Worm (Caenorhabditis elegans) whole organism, midembryonic: ENCODE results near the gene srsy-2.

Experiments used
- T22C8.4 ChIP-seq: fragments of 200-800 bp; sonication (Bioruptor generic); IDR thresholded peaks from 2 replicates; pipeline ENCODE4 v1.3.6; 2022; ENCODE audit warnings: missing genetic modification characterization, missing compliant biosample characterization
- cog-1 ChIP-seq: sonication (generic microtip); optimal IDR thresholded peaks from 2 replicates; lab custom pipeline; 2016; ENCODE audit warnings: missing genetic modification characterization, missing compliant biosample characterization
- flt-1 ChIP-seq: fragments of 200-800 bp; sonication (Bioruptor generic); IDR thresholded peaks from 2 replicates; pipeline ENCODE4 v1.3.6; 2022; ENCODE audit warnings: missing genetic modification characterization, missing compliant biosample characterization
- klf-2 ChIP-seq: fragments of 200-800 bp; sonication (Bioruptor generic); conservative IDR thresholded peaks from 2 replicates; pipeline ENCODE4 v1.3.6; 2022; ENCODE audit warnings: missing genetic modification reagents, missing genetic modification characterization, missing compliant biosample characterization
- med-1 ChIP-seq: sonication (generic microtip); optimal IDR thresholded peaks from 2 replicates; lab custom pipeline; 2017; ENCODE audit warnings: missing genetic modification characterization, mild to moderate bottlenecking, missing compliant biosample characterization, antibody characterized with exemption, missing genetic modification reagents; ENCODE audit not compliant: insufficient read depth
- ref-1 ChIP-seq: fragments of 200-800 bp; sonication (Bioruptor generic); conservative IDR thresholded peaks from 2 replicates; pipeline ENCODE4 v1.3.6; 2022; ENCODE audit warnings: missing genetic modification reagents, missing genetic modification characterization, missing compliant biosample characterization
- tab-1 ChIP-seq: fragments of 200-800 bp; sonication (Bioruptor generic); IDR thresholded peaks from 2 replicates; pipeline ENCODE4 v1.3.6; 2022; ENCODE audit warnings: missing genetic modification characterization, missing compliant biosample characterization
- ztf-23 ChIP-seq: fragments of 200-800 bp; sonication (Bioruptor generic); IDR thresholded peaks from 2 replicates; pipeline ENCODE4 v1.3.6; 2022; ENCODE audit warnings: missing genetic modification reagents, missing genetic modification characterization, missing compliant biosample characterization
- ztf-29 ChIP-seq: fragments of 200-800 bp; sonication (Bioruptor generic); IDR thresholded peaks from 2 replicates; pipeline ENCODE4 v1.3.6; 2022; ENCODE audit warnings: missing genetic modification reagents, missing genetic modification characterization, missing compliant biosample characterization

The srsy-2 gene

DNA sequence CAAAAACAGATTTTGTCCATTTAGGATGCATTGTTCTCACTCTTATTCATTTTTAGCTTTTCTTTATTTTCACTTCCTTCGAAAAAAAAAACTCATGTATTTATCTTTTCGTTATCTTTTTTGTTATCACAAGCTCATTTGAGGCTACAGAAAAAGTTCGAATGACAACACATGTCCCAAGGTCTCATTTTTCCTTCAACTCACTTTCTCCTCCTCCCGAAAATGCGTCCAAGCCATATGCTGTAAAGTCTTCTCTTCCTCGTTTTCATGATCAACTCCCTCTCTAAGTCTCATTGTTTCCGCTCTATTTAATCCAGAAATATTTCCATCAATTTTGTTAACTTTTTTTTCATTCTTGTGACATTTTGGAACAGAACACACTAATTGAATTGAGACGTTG lies 45.6 kb downstream of the srsy-2 start:
- TF ChIP-seq klf-2 (no peak), flt-1 (GFP tag; lab: Robert Waterston, UW) (no peak), cog-1 (tag; lab: Kevin White, UChicago) (no peak)

DNA sequence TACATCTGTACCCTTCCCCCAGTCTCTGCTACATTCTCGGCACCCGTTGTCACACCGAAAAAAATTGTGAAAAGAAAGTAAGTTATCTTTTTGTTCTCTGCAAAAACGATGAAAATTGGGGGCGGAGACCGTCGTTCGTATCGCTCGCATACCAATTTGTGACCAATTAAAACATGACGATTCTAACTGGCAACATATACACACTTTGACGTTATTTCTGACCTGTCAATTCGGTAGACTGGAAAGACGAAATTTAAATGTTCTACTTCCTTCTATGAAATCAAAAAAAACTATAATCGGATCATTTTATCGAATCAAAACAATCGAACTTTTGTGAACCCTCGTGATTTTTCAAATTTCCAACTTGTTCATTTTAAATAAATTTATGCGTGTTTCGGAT lies 46.3 kb downstream of the srsy-2 start:
- no peak for TF ChIP-seq cog-1 (tag; lab: Kevin White, UChicago)
- no peak for TF ChIP-seq med-1 (GFP tag; lab: Kevin White, UChicago)
- no peak for TF ChIP-seq ztf-23 (GFP tag; lab: Robert Waterston, UW)
- no peak for TF ChIP-seq klf-2
- TF ChIP-seq flt-1 (GFP tag; lab: Robert Waterston, UW) = no peak
- no peak for TF ChIP-seq tab-1 (GFP tag; lab: Robert Waterston, UW)
- TF ChIP-seq ztf-29 (GFP tag; lab: Robert Waterston, UW) = no peak
- no peak for TF ChIP-seq T22C8.4 (GFP tag; lab: Robert Waterston, UW)
- TF ChIP-seq ref-1 (GFP tag; lab: Robert Waterston, UW) = no peak

DNA sequence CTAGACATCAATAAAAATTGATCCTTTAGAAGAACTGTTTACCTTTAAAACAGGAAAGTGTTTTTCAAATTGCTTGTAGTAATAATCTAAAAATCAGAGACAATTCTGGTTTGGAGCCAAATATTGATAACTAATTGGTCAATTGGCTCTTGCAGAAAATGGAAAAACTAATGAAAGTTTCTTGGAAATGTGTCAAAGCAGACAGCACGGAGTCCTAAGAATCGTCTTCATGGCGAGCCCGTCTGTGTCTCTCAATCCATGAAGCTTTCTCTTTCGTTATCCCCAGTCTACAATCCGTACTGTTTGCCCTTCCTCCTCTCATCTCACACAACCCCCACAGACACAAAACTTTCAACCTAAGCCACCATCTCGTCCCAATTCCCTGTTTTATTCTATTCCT lies 47.4 kb downstream of the srsy-2 start, which contains the start of gene F40H3.1:
Gene F40H3.1, plus strand, starts transcription at position 301 of the 400 bp plus-strand sequence.
- TF ChIP-seq T22C8.4 (GFP tag; lab: Robert Waterston, UW) (no peak), ztf-29 (GFP tag; lab: Robert Waterston, UW) (no peak), tab-1 (GFP tag; lab: Robert Waterston, UW) (no peak), flt-1 (GFP tag; lab: Robert Waterston, UW) (no peak), klf-2 (no peak)

- TF ChIP-seq ref-1 (GFP tag; lab: Robert Waterston, UW) = no peak
- no peak for TF ChIP-seq tab-1 (GFP tag; lab: Robert Waterston, UW)
- TF ChIP-seq ztf-29 (GFP tag; lab: Robert Waterston, UW) = no peak
- no peak for TF ChIP-seq med-1 (GFP tag; lab: Kevin White, UChicago)
- no peak for TF ChIP-seq ztf-23 (GFP tag; lab: Robert Waterston, UW)
- no peak for TF ChIP-seq klf-2
- no peak for TF ChIP-seq T22C8.4 (GFP tag; lab: Robert Waterston, UW)
- TF ChIP-seq cog-1 (tag; lab: Kevin White, UChicago) = no peak
- no peak for TF ChIP-seq flt-1 (GFP tag; lab: Robert Waterston, UW)
These were observed 48.2 kb downstream of the srsy-2 start for ce11 chrII:6178743-6179129.

- TF ChIP-seq cog-1 (tag; lab: Kevin White, UChicago) = no peak
- no peak for TF ChIP-seq flt-1 (GFP tag; lab: Robert Waterston, UW)
- no peak for TF ChIP-seq ztf-29 (GFP tag; lab: Robert Waterston, UW)
- no peak for TF ChIP-seq med-1 (GFP tag; lab: Kevin White, UChicago)
- no peak for TF ChIP-seq T22C8.4 (GFP tag; lab: Robert Waterston, UW)
- no peak for TF ChIP-seq klf-2
- TF ChIP-seq ref-1 (GFP tag; lab: Robert Waterston, UW) = no peak
- no peak for TF ChIP-seq ztf-23 (GFP tag; lab: Robert Waterston, UW)
- no peak for TF ChIP-seq tab-1 (GFP tag; lab: Robert Waterston, UW)
These were observed 48.7 kb downstream of the srsy-2 start for ce11 chrII:6177975-6178742.

ce11 chrII:6176154-6176897 lies 50.6 kb downstream of the srsy-2 start:
- TF ChIP-seq ztf-23 (GFP tag; lab: Robert Waterston, UW) (no peak), flt-1 (GFP tag; lab: Robert Waterston, UW) (no peak), klf-2 (no peak), T22C8.4 (GFP tag; lab: Robert Waterston, UW) (no peak), med-1 (GFP tag; lab: Kevin White, UChicago) (no peak), ref-1 (GFP tag; lab: Robert Waterston, UW) (no peak), cog-1 (tag; lab: Kevin White, UChicago) (no peak), tab-1 (GFP tag; lab: Robert Waterston, UW) (no peak), ztf-29 (GFP tag; lab: Robert Waterston, UW) (no peak)

DNA sequence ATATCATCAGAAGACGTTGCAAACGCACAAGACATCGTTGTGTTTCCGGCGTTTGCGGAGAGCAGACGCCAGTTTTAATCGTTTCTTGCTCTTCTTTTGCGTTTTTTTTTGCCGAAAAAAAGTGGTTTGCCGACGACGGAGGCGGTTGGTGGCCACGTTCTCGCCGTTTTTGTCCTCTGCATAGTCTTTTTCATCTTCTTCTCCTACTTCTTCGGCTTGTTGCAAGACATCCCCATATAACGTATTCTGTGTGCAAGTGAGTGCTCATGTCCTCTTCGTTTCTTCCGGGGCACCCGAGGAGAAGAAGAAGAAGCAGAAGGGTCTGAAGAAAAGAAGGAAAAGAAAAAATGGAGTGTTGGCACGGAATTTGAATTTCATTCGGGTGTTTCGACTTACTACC lies 51.9 kb downstream of the srsy-2 start:
- TF ChIP-seq ztf-29 (GFP tag; lab: Robert Waterston, UW) (no peak), tab-1 (GFP tag; lab: Robert Waterston, UW) (no peak), klf-2 (no peak), med-1 (GFP tag; lab: Kevin White, UChicago) (no peak), ztf-23 (GFP tag; lab: Robert Waterston, UW) (no peak), flt-1 (GFP tag; lab: Robert Waterston, UW) (no peak), cog-1 (tag; lab: Kevin White, UChicago) (no peak), T22C8.4 (GFP tag; lab: Robert Waterston, UW) (no peak), ref-1 (GFP tag; lab: Robert Waterston, UW) (no peak)
